Fruit fly (Drosophila melanogaster): ENCODE data around the gene Ir7c.

Gene Ir7c

DNA sequence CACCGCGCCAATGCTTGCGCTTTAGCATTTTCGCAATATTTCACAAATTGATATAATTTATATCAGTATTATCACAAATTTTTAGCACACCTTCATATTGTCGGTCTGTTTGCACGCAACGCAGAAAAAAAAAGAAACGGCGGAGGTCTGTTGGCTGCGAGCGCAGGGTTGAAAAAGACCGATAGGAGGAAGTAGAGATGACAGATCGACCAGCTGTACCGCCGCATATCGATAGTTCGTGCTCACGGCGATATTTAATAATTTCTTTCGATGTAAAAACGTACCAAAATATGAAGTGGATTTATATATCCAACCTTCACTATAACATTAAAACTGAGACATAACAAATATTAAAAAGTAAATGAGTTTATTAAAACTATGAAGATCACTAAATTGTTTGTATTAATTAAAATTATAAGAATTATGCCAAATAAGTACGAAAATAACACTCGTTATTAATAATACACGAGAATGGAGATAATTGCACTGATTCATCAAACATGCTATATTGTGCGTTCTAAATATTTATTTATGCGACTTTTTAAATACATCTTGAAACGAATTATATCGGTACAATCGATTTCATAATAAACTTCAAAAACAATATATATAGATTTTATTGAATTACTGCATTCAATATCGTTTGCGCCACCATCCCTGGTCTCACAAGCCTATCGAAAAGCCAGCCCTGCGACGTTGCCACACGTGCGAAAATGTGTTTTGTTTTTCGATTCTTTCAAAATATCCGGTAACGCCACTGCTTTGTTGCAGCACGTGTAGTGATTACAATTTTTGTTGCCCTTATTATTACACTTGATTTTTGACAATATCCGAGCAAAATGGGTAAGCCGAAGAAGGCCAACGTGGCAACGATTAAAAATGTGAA is 27.2 kb downstream of the Ir7c start, which contains the start of the genes RpS6 and bys (continued):
- no peak for TF ChIP-seq trem (tag; optimal IDR thresholded peaks at IDR 0.05)
- TF ChIP-seq Hand (GFP tag; optimal IDR thresholded peaks at IDR 0.05): no peak
- TF ChIP-seq CG33213 (GFP tag; optimal IDR thresholded peaks at IDR 0.05): peak; percentile 26
- peak; percentile 61; the same call in 1 of the 3 replicates for TF ChIP-seq ase (GFP tag; IDR thresholded peaks at IDR 0.05)
- TF ChIP-seq p53 (GFP tag; optimal IDR thresholded peaks at IDR 0.05): peak; percentile 21
- TF ChIP-seq CG30020 (tag; optimal IDR thresholded peaks at IDR 0.05): peak; percentile 30
- TF ChIP-seq z (GFP tag; IDR thresholded peaks at IDR 0.05): 0 out of 3 replicates have a peak, but pooled peaks have one; percentile 22
- TF ChIP-seq vnd (GFP tag; IDR thresholded peaks at IDR 0.05; ENCODE audit: partially characterized antibody): peak; percentile 78
- TF ChIP-seq CG10654 (GFP tag; optimal IDR thresholded peaks at IDR 0.05): peak; percentile 10
- TF ChIP-seq CG15011 (GFP tag; optimal IDR thresholded peaks at IDR 0.05): no peak
- no peak for TF ChIP-seq tll (GFP tag; optimal IDR thresholded peaks at IDR 0.05)
- no peak for TF ChIP-seq CG12299 (tag; optimal IDR thresholded peaks at IDR 0.05)
- peak; percentile 63 for TF ChIP-seq CG10267 (tag; optimal IDR thresholded peaks at IDR 0.05)
- peak; percentile 50 for TF ChIP-seq gem (tag; optimal IDR thresholded peaks at IDR 0.05)
- TF ChIP-seq ato (GFP tag; IDR thresholded peaks at IDR 0.05; ENCODE audit: partially characterized antibody): peak; percentile 76
- TF ChIP-seq tx (GFP tag; optimal IDR thresholded peaks at IDR 0.05): no peak
- no peak for TF ChIP-seq gt (GFP tag; IDR thresholded peaks at IDR 0.05)
- TF ChIP-seq kay (GFP tag; optimal IDR thresholded peaks at IDR 0.05): no peak
- no peak for TF ChIP-seq fd102C (GFP tag; optimal IDR thresholded peaks at IDR 0.05)
- TF ChIP-seq CG8924 (tag; optimal IDR thresholded peaks at IDR 0.05): peak; percentile 3
- peak; percentile 38 for TF ChIP-seq al (GFP tag; IDR thresholded peaks at IDR 0.05)
- TF ChIP-seq Dek (tag; optimal IDR thresholded peaks at IDR 0.05): no peak
- no peak for TF ChIP-seq exex (tag; optimal IDR thresholded peaks at IDR 0.05)
- peak; percentile 37 for TF ChIP-seq Ets65A (GFP tag)
- TF ChIP-seq emc (GFP tag; optimal IDR thresholded peaks at IDR 0.05): no peak
- TF ChIP-seq CG3163 (GFP tag; optimal IDR thresholded peaks at IDR 0.05): no peak
- TF ChIP-seq chinmo (GFP tag; IDR thresholded peaks at IDR 0.05; ENCODE audit: partially characterized antibody): peak; percentile 59; the same call in 1 of the 4 replicates
- no peak for TF ChIP-seq Lim3 (GFP tag; IDR thresholded peaks at IDR 0.05)
- no peak for TF ChIP-seq dimm (GFP tag; IDR thresholded peaks at IDR 0.05)
- peak; percentile 49 for TF ChIP-seq Jarid2 (GFP tag; optimal IDR thresholded peaks at IDR 0.05)
- 0 out of 2 replicates have a peak, but pooled peaks have one; percentile 15 for TF ChIP-seq sens-2 (GFP tag; IDR thresholded peaks at IDR 0.05)
- TF ChIP-seq CG6813 (GFP tag; optimal IDR thresholded peaks at IDR 0.05): peak; percentile 51
- TF ChIP-seq Nf-YB (GFP tag; optimal IDR thresholded peaks at IDR 0.05): peak; percentile 3
- TF ChIP-seq CG12744 (GFP tag; optimal IDR thresholded peaks at IDR 0.05): no peak
- TF ChIP-seq dati (GFP tag; IDR thresholded peaks at IDR 0.05): 0 out of 2 replicates have a peak, but pooled peaks have one; percentile 4
- peak; percentile 22 for TF ChIP-seq CG15514 (GFP tag; optimal IDR thresholded peaks at IDR 0.05)
- TF ChIP-seq CG7786 (GFP tag; optimal IDR thresholded peaks at IDR 0.05): no peak
- TF ChIP-seq CG32767 (GFP tag; IDR thresholded peaks at IDR 0.05): no peak
- no peak for TF ChIP-seq dmrt11E (tag; optimal IDR thresholded peaks at IDR 0.05)
- TF ChIP-seq crp (GFP tag; optimal IDR thresholded peaks at IDR 0.05): peak in 1 of 2 experiments; percentile 65
- TF ChIP-seq Doc3 (GFP tag; IDR thresholded peaks at IDR 0.05; ENCODE audit: partially characterized antibody): peak; percentile 71; the same call in 2 of the 3 replicates
- TF ChIP-seq nerfin-1 (tag; optimal IDR thresholded peaks at IDR 0.05): peak; percentile 22
- TF ChIP-seq br (optimal IDR thresholded peaks at IDR 0.05): no peak
- TF ChIP-seq CG10321 (GFP tag; IDR thresholded peaks at IDR 0.05): no peak
- TF ChIP-seq Blimp-1 (GFP tag; optimal IDR thresholded peaks at IDR 0.05): no peak
- TF ChIP-seq zen (tag; optimal IDR thresholded peaks at IDR 0.05): peak; percentile 43
- TF ChIP-seq CG6765 (GFP tag; optimal IDR thresholded peaks at IDR 0.05): peak; percentile 75
- no peak for TF ChIP-seq CG7357 (GFP tag; IDR thresholded peaks at IDR 0.05)

Data from whole organism, embryonic.